Fruit fly (Drosophila melanogaster): Measurements from ENCODE around the gene CG14443.

Gene CG14443

dm6 chrX:6592093-6592492 lies 41.7 kb upstream of the CG14443 start (continued):
- TF ChIP-seq sens (GFP tag): peak; percentile 59
- no peak for TF ChIP-seq CG1024 (GFP tag; IDR thresholded peaks at IDR 0.05)
- no peak for TF ChIP-seq CG17829 (tag; optimal IDR thresholded peaks at IDR 0.05)
- no peak for TF ChIP-seq CG12299 (tag; optimal IDR thresholded peaks at IDR 0.05)
- TF ChIP-seq BEAF-32 (GFP tag; optimal IDR thresholded peaks at IDR 0.05): no peak
- TF ChIP-seq fd102C (GFP tag; optimal IDR thresholded peaks at IDR 0.05): no peak
- peak; percentile 20 for TF ChIP-seq CG12769 (tag; optimal IDR thresholded peaks at IDR 0.05)
- TF ChIP-seq schlank (tag; optimal IDR thresholded peaks at IDR 0.05): peak; percentile 69
- no peak for TF ChIP-seq CG11398 (GFP tag; optimal IDR thresholded peaks at IDR 0.05)
- TF ChIP-seq dysf (GFP tag; IDR thresholded peaks at IDR 0.05): no peak
- TF ChIP-seq aop (GFP tag; IDR thresholded peaks at IDR 0.05): no peak
- no peak for TF ChIP-seq org-1 (GFP tag; optimal IDR thresholded peaks at IDR 0.05)
- TF ChIP-seq CG14710 (tag; optimal IDR thresholded peaks at IDR 0.05): no peak
- no peak for TF ChIP-seq CG9876 (GFP tag; optimal IDR thresholded peaks at IDR 0.05)
- no peak for TF ChIP-seq CG14667 (GFP tag; IDR thresholded peaks at IDR 0.05)
- TF ChIP-seq CG4707 (GFP tag; optimal IDR thresholded peaks at IDR 0.05): no peak
- TF ChIP-seq Mad (GFP tag; optimal IDR thresholded peaks at IDR 0.05): no peak
- TF ChIP-seq CG14014 (GFP tag; IDR thresholded peaks at IDR 0.05): no peak
- no peak for TF ChIP-seq CG2116 (GFP tag; optimal IDR thresholded peaks at IDR 0.05)
- peak; percentile 45 for TF ChIP-seq CG2678 (tag; optimal IDR thresholded peaks at IDR 0.05)
- TF ChIP-seq knrl (GFP tag; IDR thresholded peaks at IDR 0.05; ENCODE audit: partially characterized antibody): no peak
- TF ChIP-seq kay (GFP tag; optimal IDR thresholded peaks at IDR 0.05): no peak
- peak; percentile 12 for TF ChIP-seq CG13296 (GFP tag; optimal IDR thresholded peaks at IDR 0.05)
- no peak for TF ChIP-seq Optix (GFP tag; IDR thresholded peaks at IDR 0.05)
- TF ChIP-seq CG18764 (GFP tag; optimal IDR thresholded peaks at IDR 0.05): no peak
- no peak for TF ChIP-seq ewg (GFP tag; optimal IDR thresholded peaks at IDR 0.05)
- no peak for TF ChIP-seq CG1647 (GFP tag; optimal IDR thresholded peaks at IDR 0.05)
- no peak for TF ChIP-seq CG1602 (GFP tag; optimal IDR thresholded peaks at IDR 0.05)
- peak; percentile 10; the same call in 1 of the 2 replicates for TF ChIP-seq onecut (GFP tag; IDR thresholded peaks at IDR 0.05)
- TF ChIP-seq CG32532 (GFP tag; IDR thresholded peaks at IDR 0.05): peak; percentile 29
- 0 out of 2 replicates have a peak, but pooled peaks have one; percentile 7 for TF ChIP-seq Ada2b (GFP tag; IDR thresholded peaks at IDR 0.05)
- no peak for TF ChIP-seq CG9797 (GFP tag; optimal IDR thresholded peaks at IDR 0.05)
- TF ChIP-seq Xrp1 (GFP tag; IDR thresholded peaks at IDR 0.05): peak; percentile 46
- no peak for TF ChIP-seq salm (tag; optimal IDR thresholded peaks at IDR 0.05)
- no peak for TF ChIP-seq CG16815 (GFP tag; optimal IDR thresholded peaks at IDR 0.05)
- no peak for TF ChIP-seq CG3163 (GFP tag; optimal IDR thresholded peaks at IDR 0.05)
- peak; percentile 56; the same call in 1 of the 2 replicates for TF ChIP-seq Atf6 (GFP tag; IDR thresholded peaks at IDR 0.05)
- TF ChIP-seq ttk (GFP tag; IDR thresholded peaks at IDR 0.05): no peak
- no peak for TF ChIP-seq NFAT (GFP tag; IDR thresholded peaks at IDR 0.05)
- TF ChIP-seq exex (tag; optimal IDR thresholded peaks at IDR 0.05): peak; percentile 31
- TF ChIP-seq Sin3A (optimal IDR thresholded peaks at IDR 0.05): no peak
- TF ChIP-seq Taf1 (GFP tag; IDR thresholded peaks at IDR 0.05): no peak
- TF ChIP-seq cad (GFP tag; optimal IDR thresholded peaks at IDR 0.05): no peak
- no peak for TF ChIP-seq CHES-1-like (GFP tag; optimal IDR thresholded peaks at IDR 0.05)
- no peak for TF ChIP-seq trh (GFP tag; optimal IDR thresholded peaks at IDR 0.05)
- TF ChIP-seq h (optimal IDR thresholded peaks at IDR 0.05): no peak
- TF ChIP-seq da (GFP tag; optimal IDR thresholded peaks at IDR 0.05): no peak
- no peak for TF ChIP-seq shn (GFP tag; optimal IDR thresholded peaks at IDR 0.05)
- no peak for TF ChIP-seq Fer2 (tag; optimal IDR thresholded peaks at IDR 0.05)
- no peak for TF ChIP-seq Opbp (GFP tag; IDR thresholded peaks at IDR 0.05; ENCODE audit: partially characterized antibody)
- TF ChIP-seq Oaz (GFP tag; IDR thresholded peaks at IDR 0.05): no peak
- no peak for TF ChIP-seq pros (GFP tag; optimal IDR thresholded peaks at IDR 0.05)
- no peak for TF ChIP-seq CG6175 (GFP tag; IDR thresholded peaks at IDR 0.05)

Data from whole organism, embryonic.